Fruit fly (Drosophila melanogaster) whole organism, prepupa: ENCODE data around the gene CG18754.

Source experiments
- CG10669 ChIP-seq: fragments of 200-800 bp; sonication (Bioruptor generic); optimal IDR thresholded peaks from 3 replicates; lab custom pipeline; 2018; ENCODE audit warnings: missing biosample characterization, mild to moderate bottlenecking, missing genetic modification characterization, moderate library complexity
- CG6792 ChIP-seq: fragments of 200-800 bp; sonication (Bioruptor generic); optimal IDR thresholded peaks from 3 replicates; lab custom pipeline; 2016; ENCODE audit warnings: missing biosample characterization, missing genetic modification characterization
- CG8119 ChIP-seq: fragments of 200-800 bp; sonication (Bioruptor generic); IDR thresholded peaks from 3 replicates; pipeline ENCODE4 v1.3.6; 2022; ENCODE audit warnings: missing biosample characterization, missing genetic modification characterization
- Ets21C ChIP-seq: fragments of 200-800 bp; sonication (Bioruptor generic); optimal IDR thresholded peaks from 3 replicates; lab custom pipeline; 2016; ENCODE audit warnings: missing biosample characterization, missing genetic modification characterization
- svp ChIP-seq: fragments of 200-800 bp; sonication (Bioruptor generic); peaks from one replicate; lab custom pipeline; 2016; ENCODE audit warnings: missing biosample characterization, missing genetic modification characterization

dm6 chr3R:23709508-23710208, 25.8 kb downstream of the CG18754 start, which contains the start of gene CG10301:
- TF ChIP-seq CG6792 (GFP tag; lab: Kevin White, UChicago) (no peak), svp (GFP tag; lab: Kevin White, UChicago) (peak; percentile 54), Ets21C (GFP tag; lab: Kevin White, UChicago) (no peak), CG10669 (GFP tag; lab: Kevin White, UChicago) (no peak), CG8119 (GFP tag; lab: Robert Waterston, UW) (no peak)
